Fruit fly (Drosophila melanogaster) whole organism, embryonic: Measurements from ENCODE around the gene CG13384.
A peak's percentile ranks its signal among the peaks of the same experiment; 100 is the strongest.

Experiments
- Aef1 ChIP-seq: fragments of 200-800 bp; sonication (Bioruptor generic); IDR thresholded peaks from 3 replicates; pipeline ENCODE4 v1.3.6; 2022; ENCODE audit warnings: missing biosample characterization, missing genetic modification characterization
- CG10979 ChIP-seq: fragments of 200-800 bp; sonication (Bioruptor generic); optimal IDR thresholded peaks from 2 replicates; lab custom pipeline; 2018; ENCODE audit warnings: missing biosample characterization, mild to moderate bottlenecking, missing genetic modification characterization, moderate library complexity
- CG11560 ChIP-seq: fragments of 200-800 bp; sonication (Bioruptor generic); IDR thresholded peaks from 3 replicates; pipeline ENCODE4 v1.3.6; 2022; ENCODE audit warnings: missing biosample characterization, missing genetic modification characterization
- CG11696 ChIP-seq: fragments of 200-800 bp; sonication (Bioruptor generic); IDR thresholded peaks from 2 replicates; pipeline ENCODE4 v1.3.6; 2022; ENCODE audit warnings: missing biosample characterization, missing genetic modification characterization
- CG12104 ChIP-seq: fragments of 200-800 bp; sonication (Bioruptor generic); optimal IDR thresholded peaks from 3 replicates; lab custom pipeline; 2016; ENCODE audit warnings: missing biosample characterization, missing genetic modification characterization
- CG12659 ChIP-seq: fragments of 200-800 bp; sonication (Bioruptor generic); optimal IDR thresholded peaks from 3 replicates; lab custom pipeline; 2017; ENCODE audit warnings: mild to moderate bottlenecking, missing biosample characterization, missing genetic modification reagents, missing genetic modification characterization
- CG13775 ChIP-seq: fragments of 200-800 bp; sonication (Bioruptor generic); optimal IDR thresholded peaks from 3 replicates; lab custom pipeline; 2017; ENCODE audit warnings: missing biosample characterization, mild to moderate bottlenecking, missing genetic modification characterization
- CG14014 ChIP-seq: fragments of 200-800 bp; sonication (Bioruptor generic); IDR thresholded peaks from 2 replicates; pipeline ENCODE4 v1.3.6; 2022; ENCODE audit warnings: missing biosample characterization, missing genetic modification characterization
- CG14441 ChIP-seq: fragments of 200-800 bp; sonication (Bioruptor generic); IDR thresholded peaks from 2 replicates; pipeline ENCODE4 v1.3.6; 2022; ENCODE audit warnings: missing biosample characterization, missing genetic modification characterization
- CG15269 ChIP-seq: fragments of 200-800 bp; sonication (Bioruptor generic); optimal IDR thresholded peaks from 2 replicates; lab custom pipeline; 2018; ENCODE audit warnings: missing biosample characterization, mild to moderate bottlenecking, missing genetic modification characterization, moderate library complexity
- CG15514 ChIP-seq: fragments of 200-800 bp; sonication (Bioruptor generic); optimal IDR thresholded peaks from 3 replicates; lab custom pipeline; 2017; ENCODE audit warnings: missing biosample characterization, missing genetic modification characterization, mild to moderate bottlenecking, moderate library complexity, missing genetic modification reagents
- CG16779 ChIP-seq: fragments of 200-800 bp; sonication (Bioruptor generic); IDR thresholded peaks from 2 replicates; pipeline ENCODE4 v1.3.6; 2022; ENCODE audit warnings: missing biosample characterization, missing genetic modification characterization
- CG17829 ChIP-seq: fragments of 200-800 bp; optimal IDR thresholded peaks from 2 replicates; lab custom pipeline; 2019; ENCODE audit warnings: missing biosample characterization, mild to moderate bottlenecking, missing genetic modification characterization, moderate library complexity
- CG18599 ChIP-seq: fragments of 200-800 bp; sonication (Bioruptor generic); optimal IDR thresholded peaks from 3 replicates; lab custom pipeline; 2017; ENCODE audit warnings: missing biosample characterization, missing genetic modification characterization, mild to moderate bottlenecking, moderate library complexity, missing genetic modification reagents
- CG31224 ChIP-seq: fragments of 200-800 bp; sonication (Bioruptor generic); IDR thresholded peaks from 2 replicates; pipeline ENCODE4 v1.3.6; 2022; ENCODE audit warnings: missing biosample characterization, missing genetic modification characterization
- CG32772 ChIP-seq: fragments of 200-800 bp; sonication (Bioruptor generic); IDR thresholded peaks from 2 replicates; pipeline ENCODE4 v1.3.6; 2022; ENCODE audit warnings: missing biosample characterization, missing genetic modification characterization
- CG6813 ChIP-seq: fragments of 200-800 bp; sonication (Bioruptor generic); optimal IDR thresholded peaks from 2 replicates; lab custom pipeline; 2017; ENCODE audit warnings: missing biosample characterization, missing genetic modification characterization, mild to moderate bottlenecking, moderate library complexity, missing genetic modification reagents
- CG8765 ChIP-seq: fragments of 200-800 bp; sonication (Bioruptor generic); IDR thresholded peaks from 2 replicates; pipeline ENCODE4 v1.3.6; 2022; ENCODE audit warnings: missing biosample characterization, missing genetic modification characterization
- D19B ChIP-seq: fragments of 200-800 bp; sonication (Bioruptor generic); optimal IDR thresholded peaks from 2 replicates; lab custom pipeline; 2017; ENCODE audit warnings: missing biosample characterization, mild to moderate bottlenecking, missing genetic modification characterization
- Dip3 ChIP-seq: fragments of 200-800 bp; sonication (Bioruptor generic); optimal IDR thresholded peaks from 3 replicates; lab custom pipeline; 2016; ENCODE audit warnings: missing biosample characterization, missing genetic modification characterization
- Dp ChIP-seq: fragments of 200-800 bp; sonication (Bioruptor generic); optimal IDR thresholded peaks from 2 replicates; lab custom pipeline; 2018; ENCODE audit warnings: missing biosample characterization, mild to moderate bottlenecking, missing genetic modification characterization, moderate library complexity
- Ets65A ChIP-seq: fragments of 200-800 bp; sonication (Bioruptor generic); peaks from one replicate; lab custom pipeline; 2016; ENCODE audit warnings: missing biosample characterization, missing genetic modification characterization
- Fer2 ChIP-seq: fragments of 200-800 bp; sonication (Bioruptor generic); optimal IDR thresholded peaks from 2 replicates; lab custom pipeline; 2018; ENCODE audit warnings: missing biosample characterization, mild to moderate bottlenecking, missing genetic modification characterization, moderate library complexity
- Hr78 ChIP-seq, 2 experiments: fragments of 200-800 bp in 1 of 2; fragments of >200 bp in 1 of 2; sonication (Bioruptor generic) in 1 of 2; optimal IDR thresholded peaks; 2 replicates each; lab custom pipeline; 2017 to 2019; ENCODE audit warnings: missing biosample characterization in 2 of 2, missing genetic modification characterization in 2 of 2, mild to moderate bottlenecking in 1 of 2, moderate library complexity in 1 of 2
- Mrtf ChIP-seq: fragments of 200-800 bp; sonication (Bioruptor generic); IDR thresholded peaks from 3 replicates; pipeline ENCODE4 v1.3.6; 2022; ENCODE audit warnings: missing biosample characterization, missing genetic modification characterization
- Ravus ChIP-seq: fragments of 200-800 bp; sonication (Bioruptor generic); IDR thresholded peaks from 2 replicates; pipeline ENCODE4 v1.3.6; 2022; ENCODE audit warnings: missing biosample characterization, missing genetic modification characterization
- YL-1 ChIP-seq: fragments of 200-800 bp; sonication (Bioruptor generic); optimal IDR thresholded peaks from 3 replicates; lab custom pipeline; 2017; ENCODE audit warnings: missing biosample characterization, mild to moderate bottlenecking, missing genetic modification characterization
- bbx ChIP-seq: fragments of 200-800 bp; sonication (Bioruptor generic); IDR thresholded peaks from 2 replicates; pipeline ENCODE4 v1.3.6; 2022; ENCODE audit warnings: missing biosample characterization, missing genetic modification characterization; ENCODE audit not compliant: partially characterized antibody
- br ChIP-seq: fragments of >200 bp; optimal IDR thresholded peaks from 2 replicates; lab custom pipeline; 2017
- chif ChIP-seq, 2 experiments: fragments of 200-800 bp; sonication (Bioruptor generic); optimal IDR thresholded peaks; 3 replicates each; lab custom pipeline; 2016; ENCODE audit warnings: missing biosample characterization in 2 of 2, missing genetic modification characterization in 2 of 2
- corto ChIP-seq: fragments of 200-800 bp; sonication (Bioruptor generic); optimal IDR thresholded peaks from 2 replicates; lab custom pipeline; 2016; ENCODE audit warnings: missing biosample characterization, mild to moderate bottlenecking, missing genetic modification characterization, moderate library complexity
- dati ChIP-seq: fragments of 200-800 bp; sonication (Bioruptor generic); IDR thresholded peaks from 2 replicates; pipeline ENCODE4 v1.3.6; 2022; ENCODE audit warnings: missing biosample characterization, missing genetic modification characterization
- dmrt99B ChIP-seq: fragments of 200-800 bp; sonication (Bioruptor generic); optimal IDR thresholded peaks from 2 replicates; lab custom pipeline; 2018; ENCODE audit warnings: missing biosample characterization, mild to moderate bottlenecking, missing genetic modification characterization, moderate library complexity
- ham ChIP-seq: fragments of 200-800 bp; sonication (Bioruptor generic); IDR thresholded peaks from 2 replicates; pipeline ENCODE4 v1.3.6; 2022; ENCODE audit warnings: missing biosample characterization, missing genetic modification characterization
- lilli ChIP-seq: fragments of 200-800 bp; sonication (Bioruptor generic); optimal IDR thresholded peaks from 3 replicates; lab custom pipeline; 2016; ENCODE audit warnings: missing biosample characterization, missing genetic modification characterization
- nerfin-2 ChIP-seq: fragments of 200-800 bp; sonication (Bioruptor generic); IDR thresholded peaks from 2 replicates; pipeline ENCODE4 v1.3.6; 2022; ENCODE audit warnings: missing biosample characterization, missing genetic modification characterization; ENCODE audit not compliant: partially characterized antibody
- pho ChIP-seq: fragments of 200-800 bp; sonication (Bioruptor generic); optimal IDR thresholded peaks from 2 replicates; lab custom pipeline; 2016; ENCODE audit warnings: missing biosample characterization, missing genetic modification characterization
- phol ChIP-seq: fragments of 200-800 bp; sonication (Bioruptor generic); optimal IDR thresholded peaks from 3 replicates; lab custom pipeline; 2018; ENCODE audit warnings: missing biosample characterization, mild to moderate bottlenecking, missing genetic modification characterization, moderate library complexity
- prd ChIP-seq, 3 experiments: fragments of >200 bp in 2 of 3; fragments of 200-800 bp in 1 of 3; sonication (Bioruptor generic) in 1 of 3; optimal IDR thresholded peaks in 2 of 3; IDR thresholded peaks in 1 of 3; 2 replicates in 2 of 3; 3 replicates in 1 of 3; pipeline versions ENCODE4 v1.3.6 to Lab custom; 2017 to 2022; ENCODE audit warnings: missing biosample characterization in 1 of 3, missing genetic modification characterization in 1 of 3
- schlank ChIP-seq: fragments of 200-800 bp; sonication (Bioruptor generic); optimal IDR thresholded peaks from 2 replicates; lab custom pipeline; 2018; ENCODE audit warnings: missing biosample characterization, mild to moderate bottlenecking, missing genetic modification characterization
- stc ChIP-seq: fragments of 200-800 bp; sonication (Bioruptor generic); IDR thresholded peaks from 2 replicates; pipeline ENCODE4 v1.3.6; 2022; ENCODE audit warnings: missing biosample characterization, missing genetic modification characterization
- unc-4 ChIP-seq: fragments of 200-800 bp; sonication (Bioruptor generic); IDR thresholded peaks from 2 replicates; pipeline ENCODE4 v1.3.6; 2022; ENCODE audit warnings: missing biosample characterization, missing genetic modification characterization; ENCODE audit not compliant: partially characterized antibody
- wdn ChIP-seq: fragments of 200-800 bp; sonication (Bioruptor generic); IDR thresholded peaks from 2 replicates; pipeline ENCODE4 v1.3.6; 2022; ENCODE audit warnings: missing biosample characterization, missing genetic modification characterization
- z ChIP-seq: fragments of 200-800 bp; sonication (Bioruptor generic); IDR thresholded peaks from 3 replicates; pipeline ENCODE4 v1.3.6; 2022; ENCODE audit warnings: missing biosample characterization, missing genetic modification characterization

Gene CG13384

DNA sequence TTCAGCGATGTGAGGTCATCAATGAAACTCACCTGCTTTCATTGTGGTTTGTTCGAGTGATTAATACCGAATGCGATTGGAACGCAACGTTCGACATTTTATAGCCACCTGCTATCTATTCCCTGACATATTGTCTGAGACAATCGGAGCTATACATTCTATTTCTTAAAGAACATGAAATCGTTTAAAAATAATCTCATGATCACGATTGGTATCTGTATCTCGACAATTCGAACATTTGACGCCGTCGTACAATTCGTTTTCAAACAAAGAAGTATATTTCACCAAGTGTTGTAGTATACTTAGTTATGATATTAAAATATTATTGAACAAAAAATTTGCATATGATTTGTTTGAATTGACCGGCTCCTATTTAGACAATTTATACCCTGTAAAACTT is 10.6 kb downstream of the CG13384 start, which contains the start of gene Peritrophin-15b:
Gene Peritrophin-15b, minus strand, starts transcription at position 101 of the 400 bp plus-strand sequence.
- TF ChIP-seq z (GFP tag; lab: Robert Waterston, UW) (no peak), CG11696 (GFP tag; lab: Robert Waterston, UW) (no peak), YL-1 (GFP tag; lab: Kevin White, UChicago) (no peak), CG15269 (tag; lab: Kevin White, UChicago) (no peak), chif (GFP tag; optimal IDR thresholded peaks at IDR 0.05; lab: Kevin White, UChicago) (no peak), CG16779 (GFP tag; lab: Robert Waterston, UW) (no peak), br (no peak), lilli (GFP tag; lab: Kevin White, UChicago) (no peak), Dip3 (GFP tag; lab: Kevin White, UChicago) (no peak), D19B (GFP tag; lab: Kevin White, UChicago) (no peak), CG13775 (GFP tag; lab: Kevin White, UChicago) (no peak), CG8765 (no peak), CG14441 (GFP tag; lab: Robert Waterston, UW) (no peak), CG10979 (no peak), phol (no peak), CG18599 (no peak), stc (GFP tag; lab: Robert Waterston, UW) (no peak), CG31224 (GFP tag; lab: Robert Waterston, UW) (no peak), corto (GFP tag; lab: Kevin White, UChicago) (no peak)

DNA sequence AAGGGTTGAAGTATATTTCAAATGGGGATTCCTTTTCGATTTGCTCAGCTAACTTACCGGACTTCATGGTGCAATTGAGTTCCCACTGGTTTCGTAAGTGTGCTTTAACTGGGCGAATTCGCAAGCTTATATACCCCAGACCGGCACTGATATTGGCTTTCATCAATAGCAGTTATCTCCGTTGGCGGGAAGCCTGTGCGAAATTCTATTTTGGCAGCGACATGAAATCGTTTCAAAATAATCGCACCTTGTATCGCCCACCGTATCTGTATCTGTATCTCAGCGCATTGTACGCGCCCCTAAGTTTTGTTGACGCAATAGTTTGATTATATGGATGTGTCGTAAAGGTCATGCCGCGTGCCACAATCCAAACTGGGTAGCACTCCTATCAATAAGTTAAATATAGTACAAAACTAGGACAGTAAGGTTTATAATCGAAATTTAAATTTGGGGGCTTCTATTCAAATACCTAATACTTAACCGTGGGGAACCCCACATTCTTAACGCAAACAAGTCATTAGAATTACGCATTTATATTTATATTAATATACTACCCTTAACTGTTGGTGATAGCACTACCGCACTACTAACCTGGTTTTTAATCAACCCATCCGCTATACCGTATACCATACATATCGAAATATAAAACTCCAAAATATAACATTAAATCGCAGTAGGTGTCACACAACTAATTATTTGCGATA is 11.9 kb downstream of the CG13384 start, which contains the start of the genes Peritrophin-15a and CG13385:
Gene Peritrophin-15a, minus strand, starts transcription at position 101 of the 704 bp plus-strand sequence.
Gene CG13385, plus strand, starts transcription at position 654 of the 704 bp plus-strand sequence.
- TF ChIP-seq CG14014 (GFP tag; lab: Robert Waterston, UW) (no peak), dmrt99B (no peak), pho (GFP tag; lab: Kevin White, UChicago) (no peak), CG17829 (no peak), CG6813 (GFP tag; lab: Kevin White, UChicago) (no peak), wdn (no peak), Aef1 (GFP tag; lab: Robert Waterston, UW) (no peak), CG12104 (GFP tag; lab: Kevin White, UChicago) (no peak), Ravus (GFP tag; lab: Robert Waterston, UW) (no peak), Mrtf (GFP tag; lab: Robert Waterston, UW) (no peak), CG32772 (GFP tag; lab: Robert Waterston, UW) (no peak)

- TF ChIP-seq Ets65A (GFP tag; lab: Kevin White, UChicago) (peak; percentile 22), schlank (tag; lab: Kevin White, UChicago) (no peak), prd (optimal IDR thresholded peaks at IDR 0.05; lab: Kevin White, UChicago) (no peak), prd (GFP tag; IDR thresholded peaks at IDR 0.05; lab: Robert Waterston, UW) (peak; percentile 7; the same call in 1 of the 3 replicates)
Measured at dm6 chr2L:8398721-8399120, 14.5 kb downstream of the CG13384 start, which contains the start of gene CG13386. CG13386 (plus strand) TSS chr2L:8399021.

DNA sequence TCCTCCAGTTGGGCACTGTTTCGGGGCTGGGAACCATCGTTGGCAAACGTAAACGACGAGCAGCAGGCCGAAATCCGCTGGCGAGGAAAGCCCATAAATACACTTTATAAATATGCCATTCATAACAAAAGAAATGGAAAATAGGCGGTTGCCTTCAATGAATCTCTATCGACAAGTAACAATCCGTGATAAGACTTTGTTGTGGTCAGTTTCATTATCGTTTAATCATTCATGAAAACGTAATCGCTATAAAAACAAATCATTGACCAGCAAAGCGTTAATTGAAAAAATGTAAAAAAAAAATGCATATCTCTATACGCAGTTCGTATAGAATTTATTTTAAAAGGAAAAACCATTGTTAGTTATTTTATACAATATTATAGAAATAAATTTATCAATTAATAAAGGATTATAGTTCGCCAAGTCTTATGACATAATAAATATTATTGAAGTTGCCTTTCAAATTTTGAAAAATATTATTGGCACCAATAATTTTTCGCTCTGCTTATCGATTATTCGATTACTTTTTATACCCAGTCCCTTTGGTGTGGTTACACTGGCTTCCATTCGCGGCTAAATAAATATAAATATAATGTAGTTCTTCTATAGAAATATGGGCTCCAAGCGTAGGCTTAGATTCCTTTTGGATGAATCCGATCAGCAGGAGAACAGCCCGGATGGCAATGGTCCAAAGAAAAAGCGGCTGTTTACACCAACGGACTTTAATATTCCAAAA is 15.8 kb downstream of the CG13384 start, which contains the start of gene CG31898:
Gene CG31898, plus strand, starts transcription at position 559 of the 736 bp plus-strand sequence.
- no peak for TF ChIP-seq dati
- TF ChIP-seq CG11560 (tag; lab: Robert Waterston, UW), result peak; percentile 96
- TF ChIP-seq CG15514, result peak; percentile 16
- peak; percentile 1 for TF ChIP-seq CG12659 (GFP tag; lab: Kevin White, UChicago)
- no peak for TF ChIP-seq Hr78 (GFP tag; optimal IDR thresholded peaks at IDR 0.05; lab: Kevin White, UChicago)
- TF ChIP-seq Fer2 (tag; lab: Kevin White, UChicago), result no peak
- peak; percentile 48; the same call in 1 of the 2 replicates for TF ChIP-seq nerfin-2 (GFP tag; lab: Robert Waterston, UW)
- TF ChIP-seq bbx (GFP tag; lab: Robert Waterston, UW), result peak; percentile 9; the same call in 1 of the 2 replicates
- no peak for TF ChIP-seq ham
- TF ChIP-seq unc-4 (GFP tag; lab: Robert Waterston, UW), result 0 out of 2 replicates have a peak, but pooled peaks have one; percentile 26
- no peak for TF ChIP-seq schlank (tag; lab: Kevin White, UChicago)
- peak; percentile 94 for TF ChIP-seq Dp
